Fruit fly (Drosophila melanogaster): Measurements from ENCODE around the gene Gas41.
A peak's percentile ranks its signal among the peaks of the same experiment; 100 is the strongest.

The Gas41 gene

DNA sequence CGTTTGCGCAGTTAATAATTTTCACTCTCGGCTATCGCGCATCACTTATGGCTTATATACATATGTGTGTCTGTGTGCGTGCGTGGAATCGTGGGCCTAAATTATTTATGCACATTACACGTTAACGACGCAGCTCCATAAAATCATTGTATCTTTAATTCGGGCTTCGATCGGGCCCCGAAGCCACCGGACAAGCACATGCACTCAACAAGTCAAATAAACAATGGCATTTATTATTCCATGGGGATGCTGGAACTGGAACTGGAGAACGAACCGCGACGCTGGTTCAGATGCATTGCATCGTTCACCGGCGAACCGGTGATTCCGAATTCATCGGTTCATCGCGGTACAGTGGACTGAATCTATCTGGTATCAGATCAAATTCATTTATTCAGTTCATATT, 1.5 kb downstream of the Gas41 start, which contains the start of gene ihog:
Gene ihog (minus strand): TSS at position 269 of the 403 bp plus-strand sequence.
- TF ChIP-seq cic (GFP tag; optimal IDR thresholded peaks at IDR 0.05) (no peak), CG7045 (GFP tag; optimal IDR thresholded peaks at IDR 0.05) (no peak), CG5204 (GFP tag; optimal IDR thresholded peaks at IDR 0.05) (no peak), tj (GFP tag; optimal IDR thresholded peaks at IDR 0.05) (no peak), CG12768 (GFP tag; optimal IDR thresholded peaks at IDR 0.05) (no peak), CG7101 (tag; optimal IDR thresholded peaks at IDR 0.05) (no peak), pad (GFP tag; optimal IDR thresholded peaks at IDR 0.05) (peak; percentile 12), Mnt (GFP tag; optimal IDR thresholded peaks at IDR 0.05) (peak; percentile 33), bab1 (GFP tag; optimal IDR thresholded peaks at IDR 0.05) (peak; percentile 19)

DNA sequence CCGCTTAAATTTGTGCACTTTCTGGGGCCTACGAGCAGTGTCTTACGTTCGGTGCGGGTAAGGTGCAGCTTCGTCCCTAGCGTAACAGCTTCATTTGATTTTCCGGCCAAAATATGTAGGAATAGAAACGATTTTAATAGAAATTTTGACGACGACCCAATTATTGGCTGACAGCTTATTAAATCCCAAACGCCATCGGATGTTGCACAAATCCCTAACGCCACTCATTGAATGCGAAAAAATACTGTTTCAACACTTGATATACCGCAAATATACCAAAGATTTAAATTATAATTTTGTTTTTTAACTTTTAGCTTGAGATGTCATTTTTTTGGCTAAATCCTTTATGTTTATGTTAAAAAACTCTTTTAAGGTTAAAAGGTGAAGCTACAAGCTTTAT, 4.9 kb downstream of the Gas41 start, which contains the start of gene Fgop2:
Gene Fgop2 (minus strand): TSS at position 202 of the 400 bp plus-strand sequence.
- TF ChIP-seq bab1 (GFP tag; optimal IDR thresholded peaks at IDR 0.05) (peak; percentile 31), CG12768 (GFP tag; optimal IDR thresholded peaks at IDR 0.05) (no peak), Mnt (GFP tag; optimal IDR thresholded peaks at IDR 0.05) (no peak), CG14711 (tag; optimal IDR thresholded peaks at IDR 0.05) (no peak), Clk (GFP tag; optimal IDR thresholded peaks at IDR 0.05) (no peak), CG1620 (GFP tag; optimal IDR thresholded peaks at IDR 0.05) (no peak)

DNA sequence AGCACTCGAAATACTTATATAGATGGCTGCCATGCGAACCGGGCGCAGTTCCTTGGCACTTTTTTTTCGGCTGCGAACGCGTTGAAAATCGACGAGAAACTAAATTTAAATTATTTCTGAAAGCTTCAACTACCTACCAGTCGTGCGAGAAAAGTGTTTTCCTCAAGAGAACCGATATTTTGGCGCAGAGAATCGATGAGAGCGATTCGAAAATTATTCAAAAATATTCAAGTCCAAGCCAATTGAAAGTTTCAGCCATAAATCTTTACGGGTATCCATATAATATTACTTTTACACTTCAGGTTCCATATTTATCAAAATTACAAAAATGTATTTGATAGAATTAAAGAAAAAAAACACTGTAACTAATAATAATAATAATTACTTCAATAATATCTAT, 7.3 kb downstream of the Gas41 start, which contains the start of gene CG18304:
Gene CG18304 (minus strand): TSS at position 101 of the 400 bp plus-strand sequence.
- no peak for TF ChIP-seq CG14711 (tag; optimal IDR thresholded peaks at IDR 0.05)
- no peak for TF ChIP-seq CG1620 (GFP tag; optimal IDR thresholded peaks at IDR 0.05)
- no peak for TF ChIP-seq cnc (optimal IDR thresholded peaks at IDR 0.05)
- TF ChIP-seq kay (GFP tag; ENCODE audit: borderline replicate concordance), result no peak
- no peak for TF ChIP-seq pad (GFP tag; optimal IDR thresholded peaks at IDR 0.05)
- TF ChIP-seq cic (GFP tag; optimal IDR thresholded peaks at IDR 0.05), result no peak
- no peak for TF ChIP-seq bab1 (GFP tag; optimal IDR thresholded peaks at IDR 0.05)
- TF ChIP-seq CG12768 (GFP tag; optimal IDR thresholded peaks at IDR 0.05), result no peak
- TF ChIP-seq CG33017 (tag; optimal IDR thresholded peaks at IDR 0.05), result no peak
- no peak for TF ChIP-seq Hr96 (GFP tag; optimal IDR thresholded peaks at IDR 0.05)
- no peak for TF ChIP-seq Crg-1 (GFP tag; optimal IDR thresholded peaks at IDR 0.05)
- no peak for TF ChIP-seq CG5204 (GFP tag; optimal IDR thresholded peaks at IDR 0.05)
- no peak for TF ChIP-seq CG7101 (tag; optimal IDR thresholded peaks at IDR 0.05)
- no peak for TF ChIP-seq tj (GFP tag; optimal IDR thresholded peaks at IDR 0.05)
- TF ChIP-seq CG7045 (GFP tag; optimal IDR thresholded peaks at IDR 0.05), result no peak
- TF ChIP-seq Mnt (GFP tag; optimal IDR thresholded peaks at IDR 0.05), result no peak
- TF ChIP-seq ovo (GFP tag; optimal IDR thresholded peaks at IDR 0.05), result no peak
- TF ChIP-seq CG11617 (GFP tag; optimal IDR thresholded peaks at IDR 0.05), result no peak

DNA sequence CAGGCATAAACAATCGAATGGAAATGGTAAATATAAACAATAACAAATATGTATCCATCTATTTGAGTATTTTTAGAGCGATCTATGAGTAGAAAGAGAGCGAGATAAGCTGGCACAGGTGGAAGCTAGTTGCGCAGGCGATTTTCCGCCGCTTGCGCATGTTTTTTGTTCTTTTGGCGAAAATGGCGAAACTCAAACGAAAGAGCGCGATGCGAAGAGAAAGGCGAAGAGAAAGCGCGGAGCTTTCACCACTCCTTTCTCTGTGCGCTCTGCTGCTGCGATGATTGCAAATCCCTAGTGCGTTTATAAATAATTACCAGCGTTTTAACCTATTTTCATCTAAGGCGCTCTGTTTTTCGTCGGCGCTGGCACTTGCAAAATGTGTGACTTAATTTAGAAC, 8.3 kb downstream of the Gas41 start:
- TF ChIP-seq tj (GFP tag; optimal IDR thresholded peaks at IDR 0.05), result no peak
- TF ChIP-seq CG11617 (GFP tag; optimal IDR thresholded peaks at IDR 0.05), result peak; percentile 57

DNA sequence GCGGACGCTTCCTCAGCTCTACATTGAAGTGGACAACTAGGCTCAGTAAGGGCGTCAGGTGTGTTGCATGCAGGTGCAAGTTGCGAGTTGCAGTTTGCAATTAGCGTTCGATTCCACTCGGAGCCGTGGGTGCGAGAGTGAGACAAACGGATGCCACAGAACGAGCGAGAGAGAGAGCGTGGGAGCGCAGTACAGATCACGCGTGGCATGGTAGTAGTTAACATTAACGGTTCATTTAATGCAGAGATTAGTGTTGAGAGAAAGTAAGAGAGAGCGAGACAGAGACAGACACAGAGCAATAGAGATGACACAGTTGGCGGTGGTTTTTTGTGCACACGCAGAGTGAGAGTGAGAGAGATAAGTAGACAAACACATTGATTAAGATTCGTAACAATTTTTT, 10.3 kb downstream of the Gas41 start:
- TF ChIP-seq bab1 (GFP tag; optimal IDR thresholded peaks at IDR 0.05) (no peak), toe (GFP tag; optimal IDR thresholded peaks at IDR 0.05) (no peak), CG14711 (tag; optimal IDR thresholded peaks at IDR 0.05) (no peak), CG33017 (tag; optimal IDR thresholded peaks at IDR 0.05) (no peak), CG5204 (GFP tag; optimal IDR thresholded peaks at IDR 0.05) (no peak), CG7101 (tag; optimal IDR thresholded peaks at IDR 0.05) (no peak), Crg-1 (GFP tag; optimal IDR thresholded peaks at IDR 0.05) (no peak), tj (GFP tag; optimal IDR thresholded peaks at IDR 0.05) (no peak), Hr96 (GFP tag; optimal IDR thresholded peaks at IDR 0.05) (no peak), CG11617 (GFP tag; optimal IDR thresholded peaks at IDR 0.05) (no peak), CG1620 (GFP tag; optimal IDR thresholded peaks at IDR 0.05) (no peak), Mnt (GFP tag; optimal IDR thresholded peaks at IDR 0.05) (no peak), cnc (optimal IDR thresholded peaks at IDR 0.05) (no peak), kay (GFP tag; ENCODE audit: borderline replicate concordance) (no peak), ovo (GFP tag; optimal IDR thresholded peaks at IDR 0.05) (no peak), CG7045 (GFP tag; optimal IDR thresholded peaks at IDR 0.05) (no peak), cic (GFP tag; optimal IDR thresholded peaks at IDR 0.05) (no peak), Clk (GFP tag; optimal IDR thresholded peaks at IDR 0.05) (no peak), CG12768 (GFP tag; optimal IDR thresholded peaks at IDR 0.05) (no peak)

DNA sequence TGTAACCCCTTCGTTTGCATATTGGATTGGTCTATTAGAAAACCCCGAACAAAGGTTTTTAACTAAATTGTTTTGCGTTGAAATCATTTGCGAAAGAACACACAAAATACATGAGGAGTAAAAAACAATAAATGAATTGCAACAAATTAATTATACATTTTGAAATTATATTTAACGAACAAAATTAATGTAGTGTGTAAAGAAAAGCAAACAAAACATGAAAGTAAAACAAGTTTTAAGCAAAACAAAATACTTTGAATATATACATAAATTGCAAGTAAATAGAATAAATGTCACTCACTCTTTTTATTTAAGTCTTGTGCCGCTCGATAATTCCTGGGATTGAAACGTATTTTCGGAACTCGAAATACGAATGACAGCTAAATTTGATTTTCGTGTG, 18.2 kb downstream of the Gas41 start, which contains the start of gene CG43232:
Gene CG43232 (plus strand): TSS at position 301 of the 400 bp plus-strand sequence.
- no peak for TF ChIP-seq CG33017 (tag; optimal IDR thresholded peaks at IDR 0.05)
- TF ChIP-seq CG14711 (tag; optimal IDR thresholded peaks at IDR 0.05), result no peak
- TF ChIP-seq Hr96 (GFP tag; optimal IDR thresholded peaks at IDR 0.05), result no peak
- peak; percentile 78 for TF ChIP-seq kay (GFP tag; ENCODE audit: borderline replicate concordance)

DNA sequence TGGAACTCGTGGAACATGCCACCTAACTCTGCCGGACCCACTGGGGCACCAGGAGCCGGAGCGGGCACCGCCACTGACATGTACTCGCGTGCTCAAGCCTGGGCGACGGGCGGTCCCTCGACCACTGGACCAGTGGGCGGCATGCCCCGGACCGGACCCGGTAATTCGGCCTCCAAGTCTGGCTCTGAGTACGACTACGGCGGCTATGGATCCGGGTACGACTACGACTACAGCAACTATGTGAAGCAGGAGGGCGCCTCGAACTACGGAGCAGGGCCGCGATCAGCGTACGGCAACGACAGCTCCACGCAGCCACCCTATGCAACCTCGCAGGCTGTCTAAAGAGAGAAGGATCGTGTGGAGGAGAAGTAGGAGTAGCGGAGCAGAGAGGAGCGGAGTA, 24.9 kb downstream of the Gas41 start:
- TF ChIP-seq kay (GFP tag; ENCODE audit: borderline replicate concordance) (no peak), Mnt (GFP tag; optimal IDR thresholded peaks at IDR 0.05) (no peak)
